Fruit fly (Drosophila melanogaster): Measurements from ENCODE around the gene dpy.

DNA sequence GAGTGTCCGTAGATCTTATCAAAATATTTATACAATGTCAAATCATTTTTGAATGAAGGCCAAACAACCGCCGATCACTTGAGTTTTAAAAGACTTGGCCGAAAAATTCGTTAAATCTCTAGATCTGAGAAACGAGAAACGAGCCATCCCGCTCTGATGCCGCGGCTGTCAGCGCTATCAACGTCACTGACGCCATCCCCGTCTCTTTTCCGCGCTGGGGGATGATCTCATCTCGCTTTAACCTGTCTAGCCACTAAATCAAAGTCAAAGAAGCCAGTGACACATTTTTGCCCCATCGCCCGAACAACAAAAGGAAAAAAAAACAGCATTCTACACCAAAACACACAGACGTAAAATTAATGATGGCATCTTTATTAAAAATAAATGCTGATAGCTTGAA lies 37.6 kb downstream of the dpy start:
- TF ChIP-seq CTCF (optimal IDR thresholded peaks at IDR 0.05): no peak
- no peak for TF ChIP-seq CG8478 (optimal IDR thresholded peaks at IDR 0.05)
